Worm (Caenorhabditis elegans): Measurements from ENCODE around the gene his-37.

The his-37 gene

ce11 chrV:9582594-9583322 is 35.9 kb downstream of the his-37 start, which contains the start of gene rtfo-1:
Gene rtfo-1, minus strand, starts transcription at chrV:9582644.
- TF ChIP-seq ceh-2 (tag; optimal IDR thresholded peaks at IDR 0.05) (peak; percentile 57), sox-4 (tag; optimal IDR thresholded peaks at IDR 0.05) (peak; percentile 60), ahr-1 (tag; optimal IDR thresholded peaks at IDR 0.05) (peak; percentile 28), hlh-15 (tag; optimal IDR thresholded peaks at IDR 0.05) (no peak), npax-4 (tag; optimal IDR thresholded peaks at IDR 0.05) (no peak), dmd-4 (tag; optimal IDR thresholded peaks at IDR 0.05; ENCODE audit: borderline replicate concordance) (no peak), ceh-19 (GFP tag; optimal IDR thresholded peaks at IDR 0.05) (peak; percentile 55), fkh-6 (tag; optimal IDR thresholded peaks at IDR 0.05) (peak; percentile 13), zip-5 (tag; optimal IDR thresholded peaks at IDR 0.05) (peak; percentile 53), ceh-34 (tag; optimal IDR thresholded peaks at IDR 0.05) (peak; percentile 24), tbx-7 (tag; optimal IDR thresholded peaks at IDR 0.05) (no peak), gmeb-2 (tag; optimal IDR thresholded peaks at IDR 0.05) (peak; percentile 12), pag-3 (tag; optimal IDR thresholded peaks at IDR 0.05; ENCODE audit: borderline replicate concordance) (no peak), unc-42 (tag; optimal IDR thresholded peaks at IDR 0.05) (no peak), hlh-8 (tag; optimal IDR thresholded peaks at IDR 0.05) (peak; percentile 2), elt-2 (tag; optimal IDR thresholded peaks at IDR 0.05) (peak; percentile 79), tbx-2 (tag; optimal IDR thresholded peaks at IDR 0.05) (peak; percentile 46), odd-2 (tag; optimal IDR thresholded peaks at IDR 0.05) (peak; percentile 61), ceh-48 (tag; optimal IDR thresholded peaks at IDR 0.05) (peak; percentile 27), eyg-1 (tag; optimal IDR thresholded peaks at IDR 0.05) (no peak), ceh-9 (tag; optimal IDR thresholded peaks at IDR 0.05) (no peak), pha-2 (tag; optimal IDR thresholded peaks at IDR 0.05) (peak; percentile 61), elt-4 (tag; optimal IDR thresholded peaks at IDR 0.05) (no peak), K02D7.2 (tag; optimal IDR thresholded peaks at IDR 0.05) (no peak), ttx-3 (tag; optimal IDR thresholded peaks at IDR 0.05) (peak; percentile 46), ceh-18 (tag; optimal IDR thresholded peaks at IDR 0.05) (no peak), syd-9 (tag; optimal IDR thresholded peaks at IDR 0.05) (peak; percentile 14), C38D4.7 (GFP tag; optimal IDR thresholded peaks at IDR 0.05) (peak; percentile 43), ceh-6 (GFP tag; optimal IDR thresholded peaks at IDR 0.05) (no peak), madf-2 (tag; optimal IDR thresholded peaks at IDR 0.05) (peak; percentile 30), fax-1 (tag; optimal IDR thresholded peaks at IDR 0.05) (peak; percentile 38), ets-4 (tag; optimal IDR thresholded peaks at IDR 0.05) (no peak), nfya-1 (tag; optimal IDR thresholded peaks at IDR 0.05) (peak; percentile 72), ceh-31 (tag; optimal IDR thresholded peaks at IDR 0.05) (peak; percentile 51), T23F11.4 (GFP tag; optimal IDR thresholded peaks at IDR 0.05) (peak; percentile 42), dve-1 (tag; optimal IDR thresholded peaks at IDR 0.05) (no peak), lim-6 (tag; optimal IDR thresholded peaks at IDR 0.05) (no peak), K09A11.1 (tag; optimal IDR thresholded peaks at IDR 0.05; ENCODE audit: insufficient read depth) (peak; percentile 75), ref-2 (tag; optimal IDR thresholded peaks at IDR 0.05) (peak; percentile 11), che-1 (tag; optimal IDR thresholded peaks at IDR 0.05) (peak; percentile 44), lin-11 (tag; optimal IDR thresholded peaks at IDR 0.05) (peak; percentile 32), ceh-14 (tag; optimal IDR thresholded peaks at IDR 0.05) (peak; percentile 59)

ce11 chrV:9583323-9583644 is 36.4 kb downstream of the his-37 start, which contains the start of gene K09G1.1:
Gene K09G1.1, plus strand, starts transcription at chrV:9583545.
- TF ChIP-seq Y22D7AL.16 (tag; optimal IDR thresholded peaks at IDR 0.05), result no peak
- no peak for TF ChIP-seq lin-11 (tag; optimal IDR thresholded peaks at IDR 0.05)
- TF ChIP-seq odd-2 (tag; optimal IDR thresholded peaks at IDR 0.05), result no peak
- no peak for TF ChIP-seq mec-3 (tag; optimal IDR thresholded peaks at IDR 0.05; ENCODE audit: borderline replicate concordance)

All from whole organism, late embryonic.